3 fruit fly cellular contexts compared by ENCODE assay signal in genomic region chr3R:28544538-28545393, dm6.
TF ChIP-seq lines count a peak whose summit lies in the region.

mIF2 (minus strand) TSS chr3R:28544817.

TF ChIP-seq in whole organism, adult, 20 proteins besides CTCF, POLR2A, EP300 and RAD21 (continued from another document):
- no peak for TF ChIP-seq Hr96 (GFP tag; optimal IDR thresholded peaks at IDR 0.05; lab: Kevin White, UChicago)
TF ChIP-seq in whole organism, adult: peak in this region for 3.

TF ChIP-seq in whole organism, embryonic, 481 proteins besides CTCF, POLR2A, EP300 and RAD21 (continued from another document and continues in another):
- TF ChIP-seq CG42726 (GFP tag; IDR thresholded peaks at IDR 0.05; lab: Robert Waterston, UW; ENCODE audit: partially characterized antibody) (peak; percentile 79; the same call in 1 of the 2 replicates), Hr3 (GFP tag; optimal IDR thresholded peaks at IDR 0.05; lab: Kevin White, UChicago) (peak; percentile 19), Ets65A (GFP tag; lab: Kevin White, UChicago) (peak; percentile 85), Bdp1 (GFP tag; optimal IDR thresholded peaks at IDR 0.05; lab: Kevin White, UChicago) (no peak), bsh (GFP tag; optimal IDR thresholded peaks at IDR 0.05; lab: Kevin White, UChicago) (peak in 1 of 2 experiments; percentile 27), sd (tag; optimal IDR thresholded peaks at IDR 0.05; lab: Kevin White, UChicago) (peak; percentile 84), Bteb2 (GFP tag; optimal IDR thresholded peaks at IDR 0.05; lab: Kevin White, UChicago) (peak; percentile 26), chm (GFP tag; IDR thresholded peaks at IDR 0.05; lab: Robert Waterston, UW) (no peak), CG8281 (tag; optimal IDR thresholded peaks at IDR 0.05; lab: Kevin White, UChicago) (no peak), CG18262 (tag; optimal IDR thresholded peaks at IDR 0.05; lab: Kevin White, UChicago) (peak; percentile 28), Awh (GFP tag; IDR thresholded peaks at IDR 0.05; lab: Robert Waterston, UW) (no peak), chinmo (GFP tag; IDR thresholded peaks at IDR 0.05; lab: Robert Waterston, UW; ENCODE audit: partially characterized antibody) (no peak), Chrac-16 (GFP tag; optimal IDR thresholded peaks at IDR 0.05; lab: Kevin White, UChicago) (peak; percentile 3), row (GFP tag; IDR thresholded peaks at IDR 0.05; lab: Robert Waterston, UW) (peak; percentile 18; the same call in 1 of the 3 replicates), CG6765 (GFP tag; optimal IDR thresholded peaks at IDR 0.05; lab: Kevin White, UChicago) (no peak), CG12659 (GFP tag; optimal IDR thresholded peaks at IDR 0.05; lab: Kevin White, UChicago) (peak; percentile 34), bbx (GFP tag; IDR thresholded peaks at IDR 0.05; lab: Robert Waterston, UW; ENCODE audit: partially characterized antibody) (peak; percentile 59; the same call in 1 of the 2 replicates), CG1647 (GFP tag; optimal IDR thresholded peaks at IDR 0.05; lab: Kevin White, UChicago) (no peak), Scr (GFP tag; IDR thresholded peaks at IDR 0.05; lab: Robert Waterston, UW; ENCODE audit: partially characterized antibody) (peak; percentile 34; the same call in 1 of the 2 replicates), Rfx (GFP tag; IDR thresholded peaks at IDR 0.05; lab: Robert Waterston, UW) (peak; percentile 39; the same call in 1 of the 2 replicates), CG14710 (tag; optimal IDR thresholded peaks at IDR 0.05; lab: Kevin White, UChicago) (peak; percentile 61), MESR4 (GFP tag; optimal IDR thresholded peaks at IDR 0.05; lab: Kevin White, UChicago) (peak; percentile 60), CG1792 (GFP tag; optimal IDR thresholded peaks at IDR 0.05; lab: Kevin White, UChicago) (no peak), CG10267 (tag; optimal IDR thresholded peaks at IDR 0.05; lab: Kevin White, UChicago) (peak; percentile 60), crp (GFP tag; optimal IDR thresholded peaks at IDR 0.05; lab: Kevin White, UChicago) (peak; percentile 99 to 100), wek (GFP tag; optimal IDR thresholded peaks at IDR 0.05; lab: Kevin White, UChicago) (no peak), Adf1 (GFP tag; IDR thresholded peaks at IDR 0.05; lab: Robert Waterston, UW) (no peak), CG4282 (GFP tag; optimal IDR thresholded peaks at IDR 0.05; lab: Kevin White, UChicago) (no peak), CG2712 (tag; optimal IDR thresholded peaks at IDR 0.05; lab: Kevin White, UChicago) (peak; percentile 31), CG3281 (GFP tag; optimal IDR thresholded peaks at IDR 0.05; lab: Kevin White, UChicago) (no peak), jigr1 (GFP tag; IDR thresholded peaks at IDR 0.05; lab: Robert Waterston, UW) (peak; percentile 91; the same call in 2 of the 3 replicates), CG10366 (GFP tag; IDR thresholded peaks at IDR 0.05; lab: Robert Waterston, UW) (peak; percentile 32; the same call in 1 of the 2 replicates), CG2678 (tag; optimal IDR thresholded peaks at IDR 0.05; lab: Kevin White, UChicago) (peak; percentile 4), gce (GFP tag; IDR thresholded peaks at IDR 0.05; lab: Robert Waterston, UW) (no peak), BEAF-32 (GFP tag; optimal IDR thresholded peaks at IDR 0.05; lab: Kevin White, UChicago) (peak; percentile 20), Myb (GFP tag; optimal IDR thresholded peaks at IDR 0.05; lab: Kevin White, UChicago) (peak; percentile 34), CG33557 (GFP tag; optimal IDR thresholded peaks at IDR 0.05; lab: Kevin White, UChicago) (peak; percentile 2), phol (tag; optimal IDR thresholded peaks at IDR 0.05; lab: Kevin White, UChicago) (peak; percentile 24), CG8944 (GFP tag; optimal IDR thresholded peaks at IDR 0.05; lab: Kevin White, UChicago) (no peak), HLH54F (GFP tag; optimal IDR thresholded peaks at IDR 0.05; lab: Kevin White, UChicago) (no peak), CG17361 (GFP tag; IDR thresholded peaks at IDR 0.05; lab: Robert Waterston, UW) (peak; percentile 49; the same call in 2 of the 3 replicates), MBD-R2 (GFP tag; IDR thresholded peaks at IDR 0.05; lab: Robert Waterston, UW) (peak; percentile 92), CG9797 (GFP tag; optimal IDR thresholded peaks at IDR 0.05; lab: Kevin White, UChicago) (peak; percentile 11), CG12942 (GFP tag; optimal IDR thresholded peaks at IDR 0.05; lab: Kevin White, UChicago) (peak; percentile 18), slou (GFP tag; optimal IDR thresholded peaks at IDR 0.05; lab: Kevin White, UChicago) (peak; percentile 17), CG2875 (GFP tag; optimal IDR thresholded peaks at IDR 0.05; lab: Kevin White, UChicago) (no peak), CoRest (tag; optimal IDR thresholded peaks at IDR 0.05; lab: Kevin White, UChicago) (peak; percentile 27), H15 (GFP tag; IDR thresholded peaks at IDR 0.05; lab: Robert Waterston, UW) (no peak), CG34376 (GFP tag; optimal IDR thresholded peaks at IDR 0.05; lab: Kevin White, UChicago) (no peak), wor (GFP tag; IDR thresholded peaks at IDR 0.05; lab: Robert Waterston, UW) (no peak), CG33213 (GFP tag; optimal IDR thresholded peaks at IDR 0.05; lab: Kevin White, UChicago) (peak; percentile 7), amos (GFP tag; IDR thresholded peaks at IDR 0.05; lab: Robert Waterston, UW; ENCODE audit: partially characterized antibody) (peak; percentile 69), nom (GFP tag; optimal IDR thresholded peaks at IDR 0.05; lab: Kevin White, UChicago) (peak; percentile 35), gsb (GFP tag; IDR thresholded peaks at IDR 0.05; lab: Robert Waterston, UW) (no peak), CG9932 (GFP tag; IDR thresholded peaks at IDR 0.05; lab: Robert Waterston, UW) (no peak; the same call in none of the 2 replicates), Sox100B (GFP tag; optimal IDR thresholded peaks at IDR 0.05; lab: Kevin White, UChicago) (no peak), pita (GFP tag; optimal IDR thresholded peaks at IDR 0.05; lab: Kevin White, UChicago) (peak; percentile 73), CG17359 (tag; optimal IDR thresholded peaks at IDR 0.05; lab: Kevin White, UChicago) (peak; percentile 95), CG34224 (GFP tag; IDR thresholded peaks at IDR 0.05; lab: Robert Waterston, UW; ENCODE audit: partially characterized antibody) (peak; percentile 24; the same call in 2 of the 3 replicates), lola (GFP tag; optimal IDR thresholded peaks at IDR 0.05; lab: Kevin White, UChicago) (peak in 1 of 3 experiments; percentile 23), CG31365 (tag; optimal IDR thresholded peaks at IDR 0.05; lab: Kevin White, UChicago) (no peak), E2f1 (GFP tag; IDR thresholded peaks at IDR 0.05; lab: Robert Waterston, UW) (0 out of 2 replicates have a peak, but pooled peaks have one; percentile 18)

TF ChIP-seq in whole organism, prepupa, 60 proteins besides CTCF, POLR2A, EP300 and RAD21 (continued from another document):
- peak; percentile 43 for TF ChIP-seq topi (GFP tag; optimal IDR thresholded peaks at IDR 0.05; lab: Kevin White, UChicago)
- peak; percentile 14 for TF ChIP-seq lz (GFP tag; optimal IDR thresholded peaks at IDR 0.05; lab: Kevin White, UChicago)
- TF ChIP-seq esn (GFP tag; optimal IDR thresholded peaks at IDR 0.05; lab: Kevin White, UChicago) = peak; percentile 45
- peak; percentile 22 for TF ChIP-seq spab (GFP tag; optimal IDR thresholded peaks at IDR 0.05; lab: Kevin White, UChicago)
- TF ChIP-seq Ets96B (tag; optimal IDR thresholded peaks at IDR 0.05; lab: Kevin White, UChicago) = peak; percentile 57
- TF ChIP-seq Sox14 (GFP tag; optimal IDR thresholded peaks at IDR 0.05; lab: Kevin White, UChicago) = peak; percentile 23
- peak; percentile 66 for TF ChIP-seq CG32006 (GFP tag; optimal IDR thresholded peaks at IDR 0.05; lab: Kevin White, UChicago)
- no peak for TF ChIP-seq CG8632 (GFP tag; optimal IDR thresholded peaks at IDR 0.05; lab: Kevin White, UChicago)
- TF ChIP-seq fkh (GFP tag; optimal IDR thresholded peaks at IDR 0.05; lab: Kevin White, UChicago) = peak; percentile 45
- peak; percentile 38 for TF ChIP-seq CG3919 (GFP tag; optimal IDR thresholded peaks at IDR 0.05; lab: Kevin White, UChicago)
- no peak for TF ChIP-seq Sox15 (GFP tag; optimal IDR thresholded peaks at IDR 0.05; lab: Kevin White, UChicago)
- TF ChIP-seq CG34406 (GFP tag; optimal IDR thresholded peaks at IDR 0.05; lab: Kevin White, UChicago) = peak; percentile 10
- no peak for TF ChIP-seq CG7368 (GFP tag; optimal IDR thresholded peaks at IDR 0.05; lab: Kevin White, UChicago)
- peak; percentile 39 for TF ChIP-seq Eip75B (GFP tag; optimal IDR thresholded peaks at IDR 0.05; lab: Kevin White, UChicago)
- TF ChIP-seq CG9139 (GFP tag; optimal IDR thresholded peaks at IDR 0.05; lab: Kevin White, UChicago) = no peak
- no peak for TF ChIP-seq fd85E (GFP tag; optimal IDR thresholded peaks at IDR 0.05; lab: Kevin White, UChicago)
- no peak for TF ChIP-seq CG11294 (GFP tag; IDR thresholded peaks at IDR 0.05; lab: Robert Waterston, UW)
- TF ChIP-seq Blimp-1 (GFP tag; optimal IDR thresholded peaks at IDR 0.05; lab: Kevin White, UChicago) = no peak
- TF ChIP-seq CG8319 (GFP tag; optimal IDR thresholded peaks at IDR 0.05; lab: Kevin White, UChicago) = no peak
- peak; percentile 79 for TF ChIP-seq eg (GFP tag; IDR thresholded peaks at IDR 0.05; lab: Robert Waterston, UW)
- TF ChIP-seq cyc (GFP tag; optimal IDR thresholded peaks at IDR 0.05; lab: Kevin White, UChicago) = peak; percentile 21
- TF ChIP-seq pdm3 (GFP tag; optimal IDR thresholded peaks at IDR 0.05; lab: Kevin White, UChicago) = peak; percentile 53
- peak; percentile 67 for TF ChIP-seq Gug (GFP tag; IDR thresholded peaks at IDR 0.05; lab: Robert Waterston, UW)
- no peak for TF ChIP-seq Smox (GFP tag; optimal IDR thresholded peaks at IDR 0.05; lab: Kevin White, UChicago)
- TF ChIP-seq dac (GFP tag; optimal IDR thresholded peaks at IDR 0.05; lab: Kevin White, UChicago) = peak; percentile 22
- no peak for TF ChIP-seq CG11902 (GFP tag; optimal IDR thresholded peaks at IDR 0.05; lab: Kevin White, UChicago)
- TF ChIP-seq CG6276 (GFP tag; optimal IDR thresholded peaks at IDR 0.05; lab: Kevin White, UChicago) = peak; percentile 22
- TF ChIP-seq OdsH (GFP tag; optimal IDR thresholded peaks at IDR 0.05; lab: Kevin White, UChicago) = peak; percentile 15
- TF ChIP-seq CG6792 (GFP tag; optimal IDR thresholded peaks at IDR 0.05; lab: Kevin White, UChicago) = peak; percentile 12
- no peak for TF ChIP-seq Hr38 (GFP tag; optimal IDR thresholded peaks at IDR 0.05; lab: Kevin White, UChicago)
- peak; percentile 14 for TF ChIP-seq achi (GFP tag; optimal IDR thresholded peaks at IDR 0.05; lab: Kevin White, UChicago)
- TF ChIP-seq CG3032 (tag; optimal IDR thresholded peaks at IDR 0.05; lab: Kevin White, UChicago) = peak; percentile 52
- TF ChIP-seq svp (GFP tag; lab: Kevin White, UChicago) = peak; percentile 72
- TF ChIP-seq CG10631 (GFP tag; optimal IDR thresholded peaks at IDR 0.05; lab: Kevin White, UChicago) = peak; percentile 43
- no peak for TF ChIP-seq CG16779 (tag; optimal IDR thresholded peaks at IDR 0.05; lab: Kevin White, UChicago)
- peak; percentile 10 for TF ChIP-seq Sox102F (GFP tag; optimal IDR thresholded peaks at IDR 0.05; lab: Kevin White, UChicago)
- peak; percentile 24 for TF ChIP-seq CG1621 (tag; optimal IDR thresholded peaks at IDR 0.05; lab: Kevin White, UChicago)
- no peak for TF ChIP-seq ss (GFP tag; optimal IDR thresholded peaks at IDR 0.05; lab: Kevin White, UChicago)
- peak; percentile 48 for TF ChIP-seq vri (GFP tag; optimal IDR thresholded peaks at IDR 0.05; lab: Kevin White, UChicago)
- TF ChIP-seq Eip78C (GFP tag; lab: Kevin White, UChicago) = peak; percentile 74
- peak; percentile 78 for TF ChIP-seq CG6163 (GFP tag; IDR thresholded peaks at IDR 0.05; lab: Robert Waterston, UW)
- no peak for TF ChIP-seq fd59A (GFP tag; optimal IDR thresholded peaks at IDR 0.05; lab: Kevin White, UChicago)
